Worm (Caenorhabditis elegans): ENCODE measurements around the gene Y50D4A.4.
"Not testable (repeated sequence)": the region's sequence is repeated elsewhere in the genome, so short reads cannot be mapped to it uniquely, and the experiment has no call there.

Y50D4A.4 gene

ce11 chrV:1201717-1202116 is 5.8 kb upstream of the Y50D4A.4 start:
- TF ChIP-seq Y5F2A.4 (GFP tag; optimal IDR thresholded peaks at IDR 0.05) (no peak), mes-2 (tag; optimal IDR thresholded peaks at IDR 0.05; ENCODE audit: poor library complexity, severe bottlenecking) (no peak), hmg-1.1 (GFP tag; IDR thresholded peaks at IDR 0.05) (no peak)

- TF ChIP-seq egl-43 (GFP tag; IDR thresholded peaks at IDR 0.05): peak; percentile 61; the same call in 1 of the 2 replicates
- no peak for TF ChIP-seq lim-7 (GFP tag; IDR thresholded peaks at IDR 0.05)
- peak; percentile 96 for TF ChIP-seq set-16 (GFP tag; IDR thresholded peaks at IDR 0.05)
- TF ChIP-seq mxl-3 (GFP tag; optimal IDR thresholded peaks at IDR 0.05): no peak
- TF ChIP-seq D1046.2 (GFP tag; IDR thresholded peaks at IDR 0.05): no peak
- no peak for TF ChIP-seq nhr-111 (GFP tag; optimal IDR thresholded peaks at IDR 0.05)
Measured at ce11 chrV:1199219-1199889, 3.4 kb upstream of the Y50D4A.4 start, which contains the start of gene Y50D4A.6. Gene Y50D4A.6 (minus strand): TSS chrV:1199269.

- TF ChIP-seq snpc-1.2 (GFP tag; IDR thresholded peaks at IDR 0.05) (peak; percentile 45; the same call in 1 of the 2 replicates), hlh-11 (tag; optimal IDR thresholded peaks at IDR 0.05) (peak; percentile 18), daf-16 (tag; optimal IDR thresholded peaks at IDR 0.05) (peak; percentile 16), F37D6.2 (tag; optimal IDR thresholded peaks at IDR 0.05) (peak; percentile 41), dpl-1 (GFP tag; optimal IDR thresholded peaks at IDR 0.05) (peak; percentile 45), zfp-3 (GFP tag; conservative IDR thresholded peaks at IDR 0.05) (peak; percentile 68), lsy-2 (tag; optimal IDR thresholded peaks at IDR 0.05) (peak in 1 of 2 experiments; percentile 50), ceh-20 (GFP tag; IDR thresholded peaks at IDR 0.05) (0 out of 2 replicates have a peak, but pooled peaks have one; percentile 39), egl-43 (GFP tag; IDR thresholded peaks at IDR 0.05) (peak; percentile 30; the same call in 1 of the 2 replicates), hmg-1.1 (GFP tag; IDR thresholded peaks at IDR 0.05) (peak; percentile 77), lin-13 (GFP tag; optimal IDR thresholded peaks at IDR 0.05) (peak; percentile 18), duxl-1 (tag; optimal IDR thresholded peaks at IDR 0.05; ENCODE audit: poor library complexity) (peak; percentile 19), pha-4 (GFP tag; IDR thresholded peaks at IDR 0.05) (peak; percentile 56), set-16 (GFP tag; IDR thresholded peaks at IDR 0.05) (peak; percentile 28; the same call in 1 of the 2 replicates), arid-1 (GFP tag; conservative IDR thresholded peaks at IDR 0.05) (peak; percentile 65), madf-9 (GFP tag; conservative IDR thresholded peaks at IDR 0.05) (peak; percentile 57; the same call in 1 of the 2 replicates), tra-1 (GFP tag; IDR thresholded peaks at IDR 0.05) (peak; percentile 61; the same call in 1 of the 2 replicates), dmd-9 (GFP tag; IDR thresholded peaks at IDR 0.05) (peak; percentile 73; the same call in 1 of the 2 replicates), T20F7.1 (GFP tag; optimal IDR thresholded peaks at IDR 0.05) (peak; percentile 83), nhr-102 (tag; optimal IDR thresholded peaks at IDR 0.05) (peak; percentile 17), ceh-44 (GFP tag; IDR thresholded peaks at IDR 0.05) (peak; percentile 77), mep-1 (tag; optimal IDR thresholded peaks at IDR 0.05) (peak; percentile 58), Y48G9A.11 (GFP tag; IDR thresholded peaks at IDR 0.05) (peak; percentile 92), rbr-2 (tag; optimal IDR thresholded peaks at IDR 0.05) (peak; percentile 60), lin-38 (GFP tag; IDR thresholded peaks at IDR 0.05) (peak; percentile 96), madf-5 (GFP tag; IDR thresholded peaks at IDR 0.05) (0 out of 4 replicates have a peak, but pooled peaks have one; percentile 54 to 61), nhr-42 (GFP tag; IDR thresholded peaks at IDR 0.05) (0 out of 2 replicates have a peak, but pooled peaks have one; percentile 49), D1046.2 (GFP tag; IDR thresholded peaks at IDR 0.05) (peak; percentile 71; the same call in 1 of the 2 replicates), Y75B8A.6 (GFP tag; IDR thresholded peaks at IDR 0.05) (0 out of 2 replicates have a peak, but pooled peaks have one; percentile 22), unc-130 (GFP tag; optimal IDR thresholded peaks at IDR 0.05) (peak; percentile 69), vab-7 (GFP tag; IDR thresholded peaks at IDR 0.05) (peak; percentile 76), ZK337.2 (GFP tag; IDR thresholded peaks at IDR 0.05) (peak; percentile 80), mes-2 (tag; optimal IDR thresholded peaks at IDR 0.05; ENCODE audit: poor library complexity, severe bottlenecking) (peak; percentile 91), R02D3.7 (tag; optimal IDR thresholded peaks at IDR 0.05) (peak; percentile 79), hif-1 (tag; optimal IDR thresholded peaks at IDR 0.05) (peak in 1 of 2 experiments; percentile 9), ctbp-1 (GFP tag; IDR thresholded peaks at IDR 0.05) (peak; percentile 66)
- TF ChIP-seq daf-16 (GFP tag; optimal IDR thresholded peaks at IDR 0.05); pha-4 (tag; optimal IDR thresholded peaks at IDR 0.05): not testable (repeated sequence)
Measured at ce11 chrV:1197064-1197724, 1.3 kb upstream of the Y50D4A.4 start.

Measured in whole organism, L4 larva.